Worm (Caenorhabditis elegans) whole organism, late embryonic: ENCODE results near the gene T09F5.10.

Experiments
- C08G9.2 ChIP-seq: sonication (generic microtip); optimal IDR thresholded peaks from 2 replicates; lab custom pipeline; 2016; ENCODE audit warnings: mild to moderate bottlenecking, missing genetic modification characterization, moderate library complexity, missing compliant biosample characterization
- F13H6.1 ChIP-seq: sonication (generic microtip); optimal IDR thresholded peaks from 2 replicates; lab custom pipeline; 2016; ENCODE audit warnings: missing genetic modification characterization, missing compliant biosample characterization
- K02D7.2 ChIP-seq: sonication (generic microtip); optimal IDR thresholded peaks from 2 replicates; lab custom pipeline; 2017; ENCODE audit warnings: mild to moderate bottlenecking, missing genetic modification characterization, missing compliant biosample characterization
- K09A11.1 ChIP-seq: sonication (generic microtip); optimal IDR thresholded peaks from 2 replicates; lab custom pipeline; 2017; ENCODE audit warnings: antibody characterized with exemption, mild to moderate bottlenecking, missing genetic modification characterization, missing compliant biosample characterization; ENCODE audit not compliant: insufficient read depth
- T23F11.4 ChIP-seq: fragments of 200-800 bp; sonication (Bioruptor generic); optimal IDR thresholded peaks from 2 replicates; lab custom pipeline; 2018; ENCODE audit warnings: mild to moderate bottlenecking, missing genetic modification characterization, missing compliant biosample characterization
- ahr-1 ChIP-seq: sonication (generic microtip); optimal IDR thresholded peaks from 2 replicates; lab custom pipeline; 2016; ENCODE audit warnings: missing genetic modification characterization, missing compliant biosample characterization
- ama-1 ChIP-seq: fragments of 150-350 bp; optimal IDR thresholded peaks from 2 replicates; lab custom pipeline; 2014
- ceh-14 ChIP-seq: sonication (generic microtip); optimal IDR thresholded peaks from 2 replicates; lab custom pipeline; 2016; ENCODE audit warnings: missing genotype, missing genetic modification characterization, missing compliant biosample characterization
- ceh-18 ChIP-seq: sonication (generic microtip); optimal IDR thresholded peaks from 2 replicates; lab custom pipeline; 2016; ENCODE audit warnings: missing genetic modification characterization, missing compliant biosample characterization
- ceh-2 ChIP-seq: sonication (generic microtip); optimal IDR thresholded peaks from 2 replicates; lab custom pipeline; 2016; ENCODE audit warnings: missing genotype, missing genetic modification characterization, missing compliant biosample characterization
- ceh-22 ChIP-seq: sonication (generic microtip); optimal IDR thresholded peaks from 2 replicates; lab custom pipeline; 2017; ENCODE audit warnings: missing biosample characterization, missing genetic modification characterization
- ceh-30 ChIP-seq: fragments of 150-350 bp; optimal IDR thresholded peaks from 2 replicates; lab custom pipeline; 2014; ENCODE audit warnings: missing biosample characterization, missing genetic modification characterization
- ceh-31 ChIP-seq: sonication (generic microtip); optimal IDR thresholded peaks from 2 replicates; lab custom pipeline; 2016; ENCODE audit warnings: missing genetic modification characterization, missing compliant biosample characterization
- ceh-45 ChIP-seq: fragments of 200-800 bp; sonication (Bioruptor generic); IDR thresholded peaks from 2 replicates; pipeline ENCODE4 v1.3.6; 2022; ENCODE audit warnings: missing genetic modification reagents, missing genetic modification characterization, missing compliant biosample characterization
- ceh-48 ChIP-seq: sonication (generic microtip); optimal IDR thresholded peaks from 2 replicates; lab custom pipeline; 2016; ENCODE audit warnings: missing genetic modification characterization, inconsistent platforms, missing compliant biosample characterization
- ceh-6 ChIP-seq: fragments of 200-800 bp; sonication (Bioruptor generic); optimal IDR thresholded peaks from 2 replicates; lab custom pipeline; 2018; ENCODE audit warnings: mild to moderate bottlenecking, missing genetic modification characterization, missing compliant biosample characterization
- che-1 ChIP-seq: sonication (generic microtip); optimal IDR thresholded peaks from 2 replicates; lab custom pipeline; 2016; ENCODE audit warnings: mild to moderate bottlenecking, missing genetic modification characterization, missing compliant biosample characterization
- dmd-4 ChIP-seq: sonication (generic microtip); optimal IDR thresholded peaks from 2 replicates; lab custom pipeline; 2016; ENCODE audit warnings: borderline replicate concordance, missing genetic modification characterization, missing compliant biosample characterization
- elt-2 ChIP-seq: sonication (generic microtip); optimal IDR thresholded peaks from 2 replicates; lab custom pipeline; 2016; ENCODE audit warnings: missing genetic modification reagents, missing genetic modification characterization, missing compliant biosample characterization
- elt-4 ChIP-seq: sonication (generic microtip); optimal IDR thresholded peaks from 2 replicates; lab custom pipeline; 2016; ENCODE audit warnings: missing genetic modification characterization, missing compliant biosample characterization
- ets-4 ChIP-seq: sonication (generic microtip); optimal IDR thresholded peaks from 2 replicates; lab custom pipeline; 2016; ENCODE audit warnings: missing genetic modification characterization, missing compliant biosample characterization
- eyg-1 ChIP-seq: sonication (generic microtip); optimal IDR thresholded peaks from 2 replicates; lab custom pipeline; 2016; ENCODE audit warnings: missing genotype, missing genetic modification characterization, missing compliant biosample characterization
- fkh-6 ChIP-seq: sonication (generic microtip); optimal IDR thresholded peaks from 2 replicates; lab custom pipeline; 2016; ENCODE audit warnings: missing genetic modification characterization, missing compliant biosample characterization
- gmeb-2 ChIP-seq: sonication (generic microtip); optimal IDR thresholded peaks from 2 replicates; lab custom pipeline; 2016; ENCODE audit warnings: missing genetic modification characterization, inconsistent platforms, missing compliant biosample characterization
- hlh-13 ChIP-seq: fragments of 200-800 bp; sonication (Bioruptor generic); optimal IDR thresholded peaks from 2 replicates; lab custom pipeline; 2018; ENCODE audit warnings: mild to moderate bottlenecking, missing genetic modification characterization, missing compliant biosample characterization
- hlh-15 ChIP-seq: sonication (generic microtip); optimal IDR thresholded peaks from 2 replicates; lab custom pipeline; 2016; ENCODE audit warnings: missing genetic modification characterization, missing compliant biosample characterization
- hlh-30 ChIP-seq: sonication (generic microtip); optimal IDR thresholded peaks from 2 replicates; lab custom pipeline; 2017; ENCODE audit warnings: antibody characterized with exemption, missing genetic modification characterization, missing compliant biosample characterization; ENCODE audit not compliant: insufficient read depth
- hlh-6 ChIP-seq: sonication (generic microtip); optimal IDR thresholded peaks from 2 replicates; lab custom pipeline; 2016; ENCODE audit warnings: missing genotype, missing genetic modification characterization, missing compliant biosample characterization
- hlh-8 ChIP-seq: sonication (generic microtip); optimal IDR thresholded peaks from 2 replicates; lab custom pipeline; 2016; ENCODE audit warnings: missing genotype, missing genetic modification characterization, missing compliant biosample characterization
- lim-6 ChIP-seq: sonication (generic microtip); optimal IDR thresholded peaks from 2 replicates; lab custom pipeline; 2016; ENCODE audit warnings: missing genetic modification characterization, missing compliant biosample characterization
- lin-11 ChIP-seq: fragments of 200-800 bp; sonication (Bioruptor generic); optimal IDR thresholded peaks from 2 replicates; lab custom pipeline; 2018; ENCODE audit warnings: mild to moderate bottlenecking, missing genetic modification characterization, missing compliant biosample characterization
- nfya-1 ChIP-seq: sonication (generic microtip); optimal IDR thresholded peaks from 2 replicates; lab custom pipeline; 2017; ENCODE audit warnings: missing genetic modification characterization, mild to moderate bottlenecking, missing compliant biosample characterization, antibody characterized with exemption, moderate library complexity
- nhr-11 ChIP-seq: fragments of 150-350 bp; optimal IDR thresholded peaks from 2 replicates; lab custom pipeline; 2014; ENCODE audit warnings: missing biosample characterization, missing genetic modification characterization
- npax-4 ChIP-seq: sonication (generic microtip); optimal IDR thresholded peaks from 2 replicates; lab custom pipeline; 2016; ENCODE audit warnings: missing genetic modification characterization, missing compliant biosample characterization
- odd-2 ChIP-seq: sonication (generic microtip); optimal IDR thresholded peaks from 2 replicates; lab custom pipeline; 2017; ENCODE audit warnings: antibody characterized with exemption, mild to moderate bottlenecking, missing genetic modification characterization, missing compliant biosample characterization
- pag-3 ChIP-seq: sonication (generic microtip); optimal IDR thresholded peaks from 2 replicates; lab custom pipeline; 2016; ENCODE audit warnings: missing compliant biosample characterization, missing genetic modification characterization, borderline replicate concordance
- pat-9 ChIP-seq: fragments of 200-800 bp; sonication (Bioruptor generic); optimal IDR thresholded peaks from 2 replicates; lab custom pipeline; 2018; ENCODE audit warnings: mild to moderate bottlenecking, missing genetic modification characterization, moderate library complexity, missing compliant biosample characterization
- pax-1 ChIP-seq: fragments of 150-350 bp; optimal IDR thresholded peaks from 2 replicates; lab custom pipeline; 2014; ENCODE audit warnings: missing biosample characterization, missing genetic modification characterization
- pha-2 ChIP-seq: sonication (generic microtip); optimal IDR thresholded peaks from 2 replicates; lab custom pipeline; 2017; ENCODE audit warnings: mild to moderate bottlenecking, missing genetic modification characterization, missing compliant biosample characterization
- pha-4 ChIP-seq: fragments of 150-350 bp; optimal IDR thresholded peaks from 2 replicates; lab custom pipeline; 2018; ENCODE audit warnings: missing biosample characterization, missing genetic modification reagents, missing genetic modification characterization
- pros-1 ChIP-seq: fragments of 150-350 bp; optimal IDR thresholded peaks from 2 replicates; lab custom pipeline; 2014; ENCODE audit warnings: missing biosample characterization, missing genetic modification reagents, missing genetic modification characterization
- rnt-1 ChIP-seq: sonication (generic microtip); optimal IDR thresholded peaks from 2 replicates; lab custom pipeline; 2016; ENCODE audit warnings: missing genetic modification characterization, missing compliant biosample characterization
- sdc-2 ChIP-seq: sonication (generic microtip); optimal IDR thresholded peaks from 2 replicates; lab custom pipeline; 2016; ENCODE audit warnings: missing genotype, missing genetic modification characterization, missing compliant biosample characterization
- sox-2 ChIP-seq: fragments of 200-800 bp; sonication (Bioruptor generic); IDR thresholded peaks from 2 replicates; pipeline ENCODE4 v1.3.6; 2022; ENCODE audit warnings: missing genetic modification reagents, missing genetic modification characterization, missing compliant biosample characterization
- sox-4 ChIP-seq: sonication (generic microtip); optimal IDR thresholded peaks from 2 replicates; lab custom pipeline; 2017; ENCODE audit warnings: mild to moderate bottlenecking, missing genetic modification characterization, inconsistent platforms, missing compliant biosample characterization
- syd-9 ChIP-seq: sonication (generic microtip); optimal IDR thresholded peaks from 2 replicates; lab custom pipeline; 2016; ENCODE audit warnings: mild to moderate bottlenecking, missing genetic modification characterization, moderate library complexity, missing compliant biosample characterization
- tbx-2 ChIP-seq: sonication (generic microtip); optimal IDR thresholded peaks from 2 replicates; lab custom pipeline; 2016; ENCODE audit warnings: missing genetic modification characterization, missing compliant biosample characterization
- tbx-7 ChIP-seq: sonication (generic microtip); optimal IDR thresholded peaks from 2 replicates; lab custom pipeline; 2016; ENCODE audit warnings: missing genotype, missing genetic modification characterization, missing compliant biosample characterization
- ttx-3 ChIP-seq: sonication (generic microtip); optimal IDR thresholded peaks from 2 replicates; lab custom pipeline; 2016; ENCODE audit warnings: missing genetic modification reagents, missing genetic modification characterization, missing compliant biosample characterization
- unc-3 ChIP-seq, 2 experiments: fragments of 200-800 bp in 1 of 2; sonication (Bioruptor generic) in 1 of 2; sonication (generic microtip) in 1 of 2; conservative IDR thresholded peaks in 1 of 2; optimal IDR thresholded peaks in 1 of 2; 2 replicates each; pipeline versions ENCODE4 v1.3.6 to Lab custom; 2016 to 2022; ENCODE audit warnings: missing compliant biosample characterization in 2 of 2, missing genetic modification characterization in 2 of 2, missing genetic modification reagents in 1 of 2
- unc-55 ChIP-seq: sonication (generic microtip); optimal IDR thresholded peaks from 2 replicates; lab custom pipeline; 2017; ENCODE audit warnings: missing biosample characterization, missing genetic modification reagents, missing genetic modification characterization
- zip-5 ChIP-seq: sonication (generic microtip); optimal IDR thresholded peaks from 2 replicates; lab custom pipeline; 2016; ENCODE audit warnings: missing genetic modification characterization, missing compliant biosample characterization

The T09F5.10 gene

ce11 chrV:15190903-15191302, 11.0 kb downstream of the T09F5.10 start, which contains the start of gene Y75B12B.11:
Y75B12B.11 (plus strand) TSS chrV:15191296.
- TF ChIP-seq ttx-3 (tag; lab: Kevin White, UChicago): peak; percentile 87
- TF ChIP-seq pha-4: no peak
- peak; percentile 80 for TF ChIP-seq gmeb-2 (tag; lab: Kevin White, UChicago)
- TF ChIP-seq nfya-1 (tag; lab: Kevin White, UChicago): peak; percentile 70
- no peak for TF ChIP-seq pax-1 (tag; lab: Kevin White, UChicago)
- TF ChIP-seq unc-55: peak; percentile 8
- peak; percentile 67 for TF ChIP-seq hlh-30 (tag; lab: Kevin White, UChicago)
- peak; percentile 81 for TF ChIP-seq F13H6.1 (tag; lab: Kevin White, UChicago)
- no peak for TF ChIP-seq ceh-22 (tag; lab: Kevin White, UChicago)
- peak; percentile 85 for TF ChIP-seq K02D7.2 (tag; lab: Kevin White, UChicago)
- TF ChIP-seq ceh-30 (tag; lab: Kevin White, UChicago): peak; percentile 82
- TF ChIP-seq dmd-4 (tag; lab: Kevin White, UChicago): peak; percentile 86
- peak; percentile 78 for TF ChIP-seq ceh-18
- TF ChIP-seq ceh-45 (GFP tag; lab: Robert Waterston, UW): peak; percentile 81
- peak; percentile 88 for TF ChIP-seq pat-9 (tag; lab: Kevin White, UChicago)
- peak; percentile 82 for TF ChIP-seq elt-4
- peak; percentile 91 for TF ChIP-seq syd-9 (tag; lab: Kevin White, UChicago)
- peak; percentile 74 for TF ChIP-seq ceh-48 (tag; lab: Kevin White, UChicago)
- TF ChIP-seq elt-2: peak; percentile 93
- peak; percentile 89 for TF ChIP-seq T23F11.4 (GFP tag; lab: Kevin White, UChicago)
- peak; percentile 87 for TF ChIP-seq ceh-6 (GFP tag; lab: Kevin White, UChicago)
- TF ChIP-seq nhr-11 (tag; lab: Kevin White, UChicago): no peak
- TF ChIP-seq hlh-13 (GFP tag; lab: Kevin White, UChicago): peak; percentile 75
- TF ChIP-seq che-1 (tag; lab: Kevin White, UChicago): peak; percentile 90
- no peak for TF ChIP-seq odd-2 (tag; lab: Kevin White, UChicago)
- TF ChIP-seq sox-4 (tag; lab: Kevin White, UChicago): peak; percentile 87
- TF ChIP-seq eyg-1 (tag; lab: Kevin White, UChicago): peak; percentile 87
- TF ChIP-seq zip-5 (tag; lab: Kevin White, UChicago): peak; percentile 50
- peak; percentile 69 for TF ChIP-seq ets-4 (tag; lab: Kevin White, UChicago)
- peak; percentile 46 for TF ChIP-seq lim-6 (tag; lab: Kevin White, UChicago)
- peak; percentile 59 for TF ChIP-seq tbx-7
- peak; percentile 74 for TF ChIP-seq npax-4 (tag; lab: Kevin White, UChicago)
- TF ChIP-seq K09A11.1: peak; percentile 77
- peak; percentile 47 for TF ChIP-seq pros-1 (tag; lab: Kevin White, UChicago)
- TF ChIP-seq sdc-2 (tag; lab: Kevin White, UChicago): peak; percentile 84
- TF ChIP-seq hlh-6 (tag; lab: Kevin White, UChicago): peak; percentile 92
- peak; percentile 76 for TF ChIP-seq rnt-1 (tag; lab: Kevin White, UChicago)
- peak; percentile 54; the same call in 1 of the 2 replicates for TF ChIP-seq unc-3 (GFP tag; conservative IDR thresholded peaks at IDR 0.05; lab: Robert Waterston, UW)
- TF ChIP-seq unc-3 (tag; optimal IDR thresholded peaks at IDR 0.05; lab: Kevin White, UChicago): peak; percentile 71
- TF ChIP-seq sox-2 (GFP tag; lab: Robert Waterston, UW): peak; percentile 62; the same call in 1 of the 2 replicates
- TF ChIP-seq pha-2 (tag; lab: Kevin White, UChicago): peak; percentile 90
- TF ChIP-seq hlh-8 (tag; lab: Kevin White, UChicago): peak; percentile 84
- peak; percentile 71 for TF ChIP-seq ahr-1 (tag; lab: Kevin White, UChicago)
- no peak for TF ChIP-seq pag-3
- peak; percentile 82 for TF ChIP-seq C08G9.2
- peak; percentile 86 for TF ChIP-seq fkh-6 (tag; lab: Kevin White, UChicago)
- TF ChIP-seq tbx-2 (tag; lab: Kevin White, UChicago): peak; percentile 86
- TF ChIP-seq hlh-15 (tag; lab: Kevin White, UChicago): peak; percentile 80
- peak; percentile 93 for TF ChIP-seq ceh-14 (tag; lab: Kevin White, UChicago)
- peak; percentile 81 for TF ChIP-seq lin-11 (tag; lab: Kevin White, UChicago)
- peak; percentile 75 for TF ChIP-seq ceh-31 (tag; lab: Kevin White, UChicago)
- TF ChIP-seq ceh-2: peak; percentile 88
- no peak for TF ChIP-seq ama-1
